Worm (Caenorhabditis elegans) whole organism, midembryonic: Measurements from ENCODE around the gene unc-86.

ENCODE experiments used
- T22C8.4 ChIP-seq: fragments of 200-800 bp; sonication (Bioruptor generic); IDR thresholded peaks from 2 replicates; pipeline ENCODE4 v1.3.6; 2022; ENCODE audit warnings: missing genetic modification characterization, missing compliant biosample characterization
- cog-1 ChIP-seq: sonication (generic microtip); optimal IDR thresholded peaks from 2 replicates; lab custom pipeline; 2016; ENCODE audit warnings: missing genetic modification characterization, missing compliant biosample characterization
- flt-1 ChIP-seq: fragments of 200-800 bp; sonication (Bioruptor generic); IDR thresholded peaks from 2 replicates; pipeline ENCODE4 v1.3.6; 2022; ENCODE audit warnings: missing genetic modification characterization, missing compliant biosample characterization
- klf-2 ChIP-seq: fragments of 200-800 bp; sonication (Bioruptor generic); conservative IDR thresholded peaks from 2 replicates; pipeline ENCODE4 v1.3.6; 2022; ENCODE audit warnings: missing genetic modification reagents, missing genetic modification characterization, missing compliant biosample characterization
- med-1 ChIP-seq: sonication (generic microtip); optimal IDR thresholded peaks from 2 replicates; lab custom pipeline; 2017; ENCODE audit warnings: missing genetic modification characterization, mild to moderate bottlenecking, missing compliant biosample characterization, antibody characterized with exemption, missing genetic modification reagents; ENCODE audit not compliant: insufficient read depth
- ref-1 ChIP-seq: fragments of 200-800 bp; sonication (Bioruptor generic); conservative IDR thresholded peaks from 2 replicates; pipeline ENCODE4 v1.3.6; 2022; ENCODE audit warnings: missing genetic modification reagents, missing genetic modification characterization, missing compliant biosample characterization
- tab-1 ChIP-seq: fragments of 200-800 bp; sonication (Bioruptor generic); IDR thresholded peaks from 2 replicates; pipeline ENCODE4 v1.3.6; 2022; ENCODE audit warnings: missing genetic modification characterization, missing compliant biosample characterization
- ztf-23 ChIP-seq: fragments of 200-800 bp; sonication (Bioruptor generic); IDR thresholded peaks from 2 replicates; pipeline ENCODE4 v1.3.6; 2022; ENCODE audit warnings: missing genetic modification reagents, missing genetic modification characterization, missing compliant biosample characterization
- ztf-29 ChIP-seq: fragments of 200-800 bp; sonication (Bioruptor generic); IDR thresholded peaks from 2 replicates; pipeline ENCODE4 v1.3.6; 2022; ENCODE audit warnings: missing genetic modification reagents, missing genetic modification characterization, missing compliant biosample characterization

unc-86 gene

ce11 chrIII:8201117-8201516 lies 15.0 kb downstream of the unc-86 start, which contains the start of gene unc-36:
Gene unc-36, minus strand, starts transcription at chrIII:8201217.
- TF ChIP-seq ztf-29 (GFP tag; lab: Robert Waterston, UW), result no peak
- TF ChIP-seq cog-1, result no peak
- TF ChIP-seq klf-2 (GFP tag; lab: Robert Waterston, UW), result no peak
- TF ChIP-seq ref-1, result no peak
- no peak for TF ChIP-seq flt-1 (GFP tag; lab: Robert Waterston, UW)
- TF ChIP-seq ztf-23 (GFP tag; lab: Robert Waterston, UW), result no peak
- TF ChIP-seq T22C8.4 (GFP tag; lab: Robert Waterston, UW), result no peak
- no peak for TF ChIP-seq med-1 (GFP tag; lab: Kevin White, UChicago)
- no peak for TF ChIP-seq tab-1 (GFP tag; lab: Robert Waterston, UW)

ce11 chrIII:8199060-8199459 lies 17.1 kb downstream of the unc-86 start:
- TF ChIP-seq cog-1 (no peak), klf-2 (GFP tag; lab: Robert Waterston, UW) (no peak), T22C8.4 (GFP tag; lab: Robert Waterston, UW) (no peak), med-1 (GFP tag; lab: Kevin White, UChicago) (no peak), ref-1 (no peak), flt-1 (GFP tag; lab: Robert Waterston, UW) (no peak), ztf-23 (GFP tag; lab: Robert Waterston, UW) (no peak), tab-1 (GFP tag; lab: Robert Waterston, UW) (no peak), ztf-29 (GFP tag; lab: Robert Waterston, UW) (no peak)

DNA sequence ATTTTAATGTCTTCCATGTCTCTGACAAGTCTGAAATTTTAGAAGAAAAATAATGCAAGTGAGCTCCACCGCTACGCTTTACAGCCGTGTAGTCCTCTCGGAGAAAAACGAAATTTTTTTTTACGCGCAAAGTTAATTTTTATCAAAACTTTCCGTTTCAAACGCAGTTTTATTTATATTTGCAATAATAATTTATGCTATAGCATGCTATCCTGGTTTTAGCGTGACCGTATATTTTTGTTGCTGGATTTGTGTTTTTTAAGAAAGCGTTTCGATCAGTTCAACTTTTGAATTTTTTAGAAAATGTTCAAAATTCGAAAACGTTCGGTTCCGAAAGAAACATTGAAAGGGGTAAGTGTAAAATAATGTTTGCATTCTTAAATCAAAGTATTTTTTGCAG lies 24.4 kb downstream of the unc-86 start, which contains the start of gene C50C3.1:
Gene C50C3.1, plus strand, starts transcription at position 301 of the 400 bp plus-strand sequence.
- TF ChIP-seq cog-1 (no peak), med-1 (GFP tag; lab: Kevin White, UChicago) (no peak), ztf-23 (GFP tag; lab: Robert Waterston, UW) (no peak), T22C8.4 (GFP tag; lab: Robert Waterston, UW) (no peak), ztf-29 (GFP tag; lab: Robert Waterston, UW) (no peak), klf-2 (GFP tag; lab: Robert Waterston, UW) (no peak), flt-1 (GFP tag; lab: Robert Waterston, UW) (no peak), tab-1 (GFP tag; lab: Robert Waterston, UW) (no peak), ref-1 (no peak)

ce11 chrIII:8190505-8190904 lies 25.6 kb downstream of the unc-86 start, which contains the start of gene C50C3.19:
Gene C50C3.19, plus strand, starts transcription at chrIII:8190805.
- TF ChIP-seq tab-1 (GFP tag; lab: Robert Waterston, UW), result no peak

ce11 chrIII:8185130-8185529 lies 31.0 kb downstream of the unc-86 start:
- TF ChIP-seq flt-1 (GFP tag; lab: Robert Waterston, UW) (no peak), ref-1 (no peak), cog-1 (no peak), ztf-29 (GFP tag; lab: Robert Waterston, UW) (no peak), klf-2 (GFP tag; lab: Robert Waterston, UW) (no peak), T22C8.4 (GFP tag; lab: Robert Waterston, UW) (no peak), ztf-23 (GFP tag; lab: Robert Waterston, UW) (no peak), tab-1 (GFP tag; lab: Robert Waterston, UW) (no peak), med-1 (GFP tag; lab: Kevin White, UChicago) (no peak)

- TF ChIP-seq cog-1 (no peak), med-1 (GFP tag; lab: Kevin White, UChicago) (no peak), klf-2 (GFP tag; lab: Robert Waterston, UW) (no peak), flt-1 (GFP tag; lab: Robert Waterston, UW) (no peak), ref-1 (no peak), tab-1 (GFP tag; lab: Robert Waterston, UW) (no peak), ztf-23 (GFP tag; lab: Robert Waterston, UW) (no peak)
Observed at ce11 chrIII:8182573-8182972, 33.6 kb downstream of the unc-86 start.

DNA sequence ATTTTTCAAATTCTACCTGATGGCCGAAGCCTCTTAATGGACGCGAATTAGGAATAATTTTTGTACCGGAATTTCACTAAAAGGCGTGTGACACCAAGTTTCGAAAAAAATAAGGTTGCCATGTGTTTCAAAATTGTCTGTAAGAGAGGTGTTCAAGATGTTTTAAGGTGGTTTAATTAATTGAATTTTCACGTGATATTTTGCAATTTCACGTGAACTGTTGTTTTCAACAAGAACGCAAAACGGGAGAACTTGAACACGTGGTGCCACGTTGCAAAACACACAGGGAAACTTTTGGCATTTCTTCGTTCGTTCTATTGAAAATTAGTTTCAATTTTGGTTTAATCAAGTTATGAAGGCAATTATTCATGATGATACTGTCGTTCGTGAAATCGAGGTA lies 34.6 kb downstream of the unc-86 start, which contains the start of gene spc-2:
Gene spc-2, plus strand, starts transcription at position 301 of the 400 bp plus-strand sequence.
- no peak for TF ChIP-seq med-1 (GFP tag; lab: Kevin White, UChicago)

DNA sequence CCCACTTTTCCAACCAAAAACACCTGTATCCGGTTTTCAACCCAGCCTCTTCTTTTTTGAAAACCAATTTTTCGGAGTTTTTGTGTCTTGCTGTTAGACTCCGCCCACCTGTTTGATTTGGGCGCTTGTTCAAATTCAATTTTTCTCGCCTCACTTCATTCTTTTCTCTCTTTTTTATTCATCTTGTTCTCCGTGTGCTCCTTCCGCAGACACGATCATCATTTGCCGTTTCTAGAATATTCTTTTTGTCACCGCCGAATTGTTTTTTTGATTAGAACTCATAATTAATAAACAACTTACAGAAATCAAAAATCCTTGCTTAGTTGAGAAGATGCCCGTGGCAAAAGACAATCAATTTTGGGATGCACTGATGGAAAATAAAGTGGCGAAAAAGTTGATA lies 37.2 kb downstream of the unc-86 start, which contains the start of gene C50C3.5:
Gene C50C3.5, plus strand, starts transcription at position 301 of the 400 bp plus-strand sequence.
- TF ChIP-seq tab-1 (GFP tag; lab: Robert Waterston, UW), result no peak
- no peak for TF ChIP-seq cog-1

- TF ChIP-seq med-1 (GFP tag; lab: Kevin White, UChicago) (no peak), ref-1 (no peak), cog-1 (no peak), T22C8.4 (GFP tag; lab: Robert Waterston, UW) (no peak), klf-2 (GFP tag; lab: Robert Waterston, UW) (no peak), tab-1 (GFP tag; lab: Robert Waterston, UW) (no peak), ztf-23 (GFP tag; lab: Robert Waterston, UW) (no peak), ztf-29 (GFP tag; lab: Robert Waterston, UW) (no peak), flt-1 (GFP tag; lab: Robert Waterston, UW) (no peak)
Observed at ce11 chrIII:8176265-8176664, 39.9 kb downstream of the unc-86 start, which contains the start of gene C50C3.12. Gene C50C3.12, plus strand, starts transcription at chrIII:8176565.

DNA sequence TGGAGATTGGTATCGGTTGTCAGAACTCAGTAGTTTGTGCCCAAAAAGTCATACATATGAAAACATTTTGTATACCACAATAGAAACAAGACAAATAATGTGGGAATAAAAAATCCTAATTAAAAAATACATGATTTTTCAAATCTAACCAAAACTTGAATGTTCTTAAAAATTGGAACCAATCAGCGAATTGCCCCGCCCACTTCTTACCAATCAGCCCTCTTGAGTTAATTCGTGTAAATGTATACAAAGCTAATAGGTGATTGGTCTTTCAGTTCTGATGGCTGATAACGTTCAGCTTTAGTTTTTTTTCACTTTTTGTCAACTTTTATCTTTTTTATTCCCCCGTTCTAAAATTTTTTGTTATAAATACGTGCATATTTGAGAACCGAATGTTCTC lies 40.9 kb downstream of the unc-86 start:
- no peak for TF ChIP-seq ref-1
- TF ChIP-seq ztf-29 (GFP tag; lab: Robert Waterston, UW), result no peak
- TF ChIP-seq T22C8.4 (GFP tag; lab: Robert Waterston, UW), result no peak
- TF ChIP-seq flt-1 (GFP tag; lab: Robert Waterston, UW), result no peak
- TF ChIP-seq med-1 (GFP tag; lab: Kevin White, UChicago), result no peak
- TF ChIP-seq ztf-23 (GFP tag; lab: Robert Waterston, UW), result no peak
- no peak for TF ChIP-seq tab-1 (GFP tag; lab: Robert Waterston, UW)
- no peak for TF ChIP-seq cog-1
- TF ChIP-seq klf-2 (GFP tag; lab: Robert Waterston, UW), result no peak
